Fruit fly (Drosophila melanogaster): ENCODE results near the gene Uggt.

Uggt gene

dm6 chr3L:18914100-18914683 is 41.6 kb downstream of the Uggt start, which contains the start of gene COX6AL2:
COX6AL2 (minus strand) TSS chr3L:18914150.
- TF ChIP-seq CG8301 (tag; optimal IDR thresholded peaks at IDR 0.05) = no peak
- no peak for TF ChIP-seq EcR (GFP tag; optimal IDR thresholded peaks at IDR 0.05)
- no peak for TF ChIP-seq Ets98B (GFP tag; IDR thresholded peaks at IDR 0.05)
- TF ChIP-seq CG13204 (GFP tag; optimal IDR thresholded peaks at IDR 0.05) = no peak
- no peak for TF ChIP-seq CG17806 (tag; optimal IDR thresholded peaks at IDR 0.05)
- no peak for TF ChIP-seq CG12605 (GFP tag; IDR thresholded peaks at IDR 0.05)
- TF ChIP-seq Pif1B (GFP tag; optimal IDR thresholded peaks at IDR 0.05) = no peak
- no peak for TF ChIP-seq gl (tag; optimal IDR thresholded peaks at IDR 0.05)
- TF ChIP-seq CG10348 (GFP tag; IDR thresholded peaks at IDR 0.05) = no peak
- TF ChIP-seq CG8159 (tag; optimal IDR thresholded peaks at IDR 0.05) = no peak
- no peak for TF ChIP-seq Pif1A (GFP tag; optimal IDR thresholded peaks at IDR 0.05)

dm6 chr3L:18916466-18916865 is 43.9 kb downstream of the Uggt start:
- no peak for TF ChIP-seq EcR (GFP tag; optimal IDR thresholded peaks at IDR 0.05)
- no peak for TF ChIP-seq fd96Ca (GFP tag; IDR thresholded peaks at IDR 0.05)
- no peak for TF ChIP-seq CG9948 (tag; optimal IDR thresholded peaks at IDR 0.05)

dm6 chr3L:18917281-18917680 is 44.7 kb downstream of the Uggt start, which contains the start of gene CG6839:
CG6839 (plus strand) TSS chr3L:18917581.
- TF ChIP-seq CG12605 (GFP tag; IDR thresholded peaks at IDR 0.05) = no peak
- TF ChIP-seq CG13204 (GFP tag; optimal IDR thresholded peaks at IDR 0.05) = no peak
- TF ChIP-seq CG17806 (tag; optimal IDR thresholded peaks at IDR 0.05) = no peak
- no peak for TF ChIP-seq gl (tag; optimal IDR thresholded peaks at IDR 0.05)
- TF ChIP-seq CG32121 (GFP tag; IDR thresholded peaks at IDR 0.05) = no peak
- TF ChIP-seq Pif1B (GFP tag; optimal IDR thresholded peaks at IDR 0.05) = no peak
- TF ChIP-seq CG4496 (GFP tag; IDR thresholded peaks at IDR 0.05) = no peak
- no peak for TF ChIP-seq CG10348 (GFP tag; IDR thresholded peaks at IDR 0.05)
- TF ChIP-seq CG15710 (tag; optimal IDR thresholded peaks at IDR 0.05) = no peak
- no peak for TF ChIP-seq CG8301 (tag; optimal IDR thresholded peaks at IDR 0.05)

dm6 chr3L:18920219-18920618 is 47.7 kb downstream of the Uggt start, which contains the start of gene CG18223:
CG18223 (minus strand) TSS chr3L:18920319.
- TF ChIP-seq CG17806 (tag; optimal IDR thresholded peaks at IDR 0.05) (no peak), CG8159 (tag; optimal IDR thresholded peaks at IDR 0.05) (no peak), fd96Ca (GFP tag; IDR thresholded peaks at IDR 0.05) (no peak), Pif1B (GFP tag; optimal IDR thresholded peaks at IDR 0.05) (no peak), Snoo (tag; optimal IDR thresholded peaks at IDR 0.05) (no peak), CG13204 (GFP tag; optimal IDR thresholded peaks at IDR 0.05) (no peak), Pif1A (GFP tag; optimal IDR thresholded peaks at IDR 0.05) (no peak), CG12605 (GFP tag; IDR thresholded peaks at IDR 0.05) (no peak), Ets98B (GFP tag; IDR thresholded peaks at IDR 0.05) (no peak), CG4496 (GFP tag; IDR thresholded peaks at IDR 0.05) (no peak), EcR (GFP tag; optimal IDR thresholded peaks at IDR 0.05) (no peak), CG9948 (tag; optimal IDR thresholded peaks at IDR 0.05) (no peak)

- TF ChIP-seq CG4496 (GFP tag; IDR thresholded peaks at IDR 0.05) (no peak), CG17806 (tag; optimal IDR thresholded peaks at IDR 0.05) (no peak), Pif1A (GFP tag; optimal IDR thresholded peaks at IDR 0.05) (no peak), CG13204 (GFP tag; optimal IDR thresholded peaks at IDR 0.05) (no peak), CG32121 (GFP tag; IDR thresholded peaks at IDR 0.05) (no peak), gl (tag; optimal IDR thresholded peaks at IDR 0.05) (no peak), Ets98B (GFP tag; IDR thresholded peaks at IDR 0.05) (no peak), CG8159 (tag; optimal IDR thresholded peaks at IDR 0.05) (no peak), EcR (GFP tag; optimal IDR thresholded peaks at IDR 0.05) (no peak), CG12605 (GFP tag; IDR thresholded peaks at IDR 0.05) (no peak), CG9948 (tag; optimal IDR thresholded peaks at IDR 0.05) (no peak), Pif1B (GFP tag; optimal IDR thresholded peaks at IDR 0.05) (no peak), CG10348 (GFP tag; IDR thresholded peaks at IDR 0.05) (no peak)
Measured at dm6 chr3L:18922086-18922485, 49.5 kb downstream of the Uggt start, which contains the start of gene CG3819. CG3819 (minus strand) TSS chr3L:18922108.

dm6 chr3L:18924790-18925189 is 52.2 kb downstream of the Uggt start, which contains the start of gene CG43049:
CG43049 (plus strand) TSS chr3L:18925090.
- TF ChIP-seq CG10348 (GFP tag; IDR thresholded peaks at IDR 0.05) (no peak), CG32121 (GFP tag; IDR thresholded peaks at IDR 0.05) (no peak)

Measured in whole organism, pupa.